Worm (Caenorhabditis elegans) whole organism, young adult: ENCODE data around the gene cysl-1.

Source experiments
- B0261.1 ChIP-seq: sonication (generic microtip); optimal IDR thresholded peaks from 2 replicates; lab custom pipeline; 2016; ENCODE audit warnings: mild to moderate bottlenecking, missing genetic modification characterization, moderate library complexity, missing compliant biosample characterization
- D2030.7 ChIP-seq: fragments of 200-800 bp; sonication (Bioruptor generic); IDR thresholded peaks from 2 replicates; pipeline ENCODE4 v1.3.6; 2022; ENCODE audit warnings: missing genetic modification reagents, missing genetic modification characterization, missing compliant biosample characterization
- F10E7.11 ChIP-seq: sonication (generic microtip); optimal IDR thresholded peaks from 2 replicates; lab custom pipeline; 2017; ENCODE audit warnings: mild to moderate bottlenecking, missing genetic modification characterization, moderate library complexity, missing compliant biosample characterization
- F23B12.7 ChIP-seq: sonication (generic microtip); optimal IDR thresholded peaks from 2 replicates; lab custom pipeline; 2017; ENCODE audit warnings: missing genetic modification characterization, mild to moderate bottlenecking, missing compliant biosample characterization, antibody characterized with exemption, moderate library complexity; ENCODE audit not compliant: insufficient read depth
- F49E8.2 ChIP-seq: sonication (generic microtip); optimal IDR thresholded peaks from 3 replicates; lab custom pipeline; 2017; ENCODE audit warnings: missing genetic modification characterization, mild to moderate bottlenecking, missing compliant biosample characterization, antibody characterized with exemption, moderate library complexity; ENCODE audit not compliant: insufficient read depth
- Y53G8AR.9 ChIP-seq: fragments of 200-800 bp; sonication (Bioruptor generic); conservative IDR thresholded peaks from 2 replicates; pipeline ENCODE4 v1.3.6; 2022; ENCODE audit warnings: missing genetic modification reagents, missing genetic modification characterization, missing compliant biosample characterization
- Y67H2A.10 ChIP-seq: fragments of 200-800 bp; sonication (Bioruptor generic); conservative IDR thresholded peaks from 2 replicates; pipeline ENCODE4 v1.3.6; 2022; ENCODE audit warnings: missing genetic modification reagents, missing genetic modification characterization, missing compliant biosample characterization
- Y79H2A.3 ChIP-seq: fragments of 200-800 bp; sonication (Bioruptor generic); conservative IDR thresholded peaks from 2 replicates; pipeline ENCODE4 v1.3.6; 2022; ENCODE audit warnings: missing genetic modification reagents, missing genetic modification characterization, missing compliant biosample characterization
- aptf-2 ChIP-seq: fragments of 200-800 bp; sonication (Bioruptor generic); conservative IDR thresholded peaks from 2 replicates; pipeline ENCODE4 v1.3.6; 2022; ENCODE audit warnings: missing genetic modification reagents, missing genetic modification characterization, missing compliant biosample characterization
- ceh-100 ChIP-seq: fragments of 200-800 bp; sonication (Bioruptor generic); IDR thresholded peaks from 2 replicates; pipeline ENCODE4 v1.3.6; 2022; ENCODE audit warnings: missing genetic modification reagents, missing genetic modification characterization, missing compliant biosample characterization
- ceh-27 ChIP-seq: fragments of 200-800 bp; sonication (Bioruptor generic); optimal IDR thresholded peaks from 2 replicates; lab custom pipeline; 2018; ENCODE audit warnings: mild to moderate bottlenecking, missing genetic modification characterization, moderate library complexity, missing compliant biosample characterization
- ceh-40 ChIP-seq: fragments of 200-800 bp; sonication (Bioruptor generic); IDR thresholded peaks from 2 replicates; pipeline ENCODE4 v1.3.6; 2022; ENCODE audit warnings: missing genetic modification characterization, missing compliant biosample characterization
- ceh-79 ChIP-seq: sonication (generic microtip); optimal IDR thresholded peaks from 2 replicates; lab custom pipeline; 2017; ENCODE audit warnings: mild to moderate bottlenecking, missing genetic modification characterization, missing compliant biosample characterization
- chd-7 ChIP-seq: sonication (generic microtip); optimal IDR thresholded peaks from 2 replicates; lab custom pipeline; 2016; ENCODE audit warnings: mild to moderate bottlenecking, missing genetic modification characterization, moderate library complexity, missing compliant biosample characterization
- dpff-1 ChIP-seq: sonication (generic microtip); optimal IDR thresholded peaks from 2 replicates; lab custom pipeline; 2017; ENCODE audit warnings: mild to moderate bottlenecking, missing genetic modification characterization, missing compliant biosample characterization
- hlh-12 ChIP-seq: sonication (generic microtip); optimal IDR thresholded peaks from 2 replicates; lab custom pipeline; 2016; ENCODE audit warnings: missing genetic modification characterization, missing compliant biosample characterization
- lir-1 ChIP-seq: fragments of 200-800 bp; sonication (Bioruptor generic); conservative IDR thresholded peaks from 2 replicates; pipeline ENCODE4 v1.3.6; 2022; ENCODE audit warnings: missing genetic modification reagents, missing genetic modification characterization, missing compliant biosample characterization
- madf-10 ChIP-seq: sonication (generic microtip); optimal IDR thresholded peaks from 2 replicates; lab custom pipeline; 2016; ENCODE audit warnings: mild to moderate bottlenecking, missing genetic modification characterization, missing compliant biosample characterization
- madf-3 ChIP-seq: fragments of 200-800 bp; sonication (Bioruptor generic); IDR thresholded peaks from 2 replicates; pipeline ENCODE4 v1.3.6; 2022; ENCODE audit warnings: missing genetic modification reagents, missing genetic modification characterization, missing compliant biosample characterization
- nhr-120 ChIP-seq: fragments of 200-800 bp; sonication (Bioruptor generic); IDR thresholded peaks from 2 replicates; pipeline ENCODE4 v1.3.6; 2022; ENCODE audit warnings: missing genetic modification characterization, missing compliant biosample characterization
- nhr-80 ChIP-seq: sonication (generic microtip); optimal IDR thresholded peaks from 2 replicates; lab custom pipeline; 2016; ENCODE audit warnings: missing genetic modification characterization, missing compliant biosample characterization
- repo-1 ChIP-seq: sonication (generic microtip); optimal IDR thresholded peaks from 2 replicates; lab custom pipeline; 2017; ENCODE audit warnings: mild to moderate bottlenecking, missing genetic modification characterization, missing compliant biosample characterization
- rpc-1 ChIP-seq, 2 experiments: fragments of 150-350 bp in 1 of 2; sonication (generic microtip) in 1 of 2; optimal IDR thresholded peaks; 2 replicates each; lab custom pipeline; 2014 to 2018; ENCODE audit warnings: missing biosample characterization in 1 of 2, missing genetic modification characterization in 1 of 2, missing genetic modification reagents in 1 of 2, missing genotype in 1 of 2
- sdz-38 ChIP-seq: sonication (generic microtip); optimal IDR thresholded peaks from 2 replicates; lab custom pipeline; 2016; ENCODE audit warnings: missing genotype, missing genetic modification characterization, missing compliant biosample characterization
- sea-2 ChIP-seq: fragments of 200-800 bp; sonication (Bioruptor generic); IDR thresholded peaks from 2 replicates; pipeline ENCODE4 v1.3.6; 2022; ENCODE audit warnings: missing genetic modification characterization, missing compliant biosample characterization
- snpc-1.1 ChIP-seq: sonication (generic microtip); optimal IDR thresholded peaks from 2 replicates; lab custom pipeline; 2017; ENCODE audit warnings: missing genetic modification characterization, mild to moderate bottlenecking, missing compliant biosample characterization, antibody characterized with exemption, moderate library complexity, missing genotype, missing genetic modification reagents; ENCODE audit not compliant: insufficient read depth
- snpc-3.4 ChIP-seq: sonication (generic microtip); optimal IDR thresholded peaks from 2 replicates; lab custom pipeline; 2017; ENCODE audit warnings: missing genetic modification characterization, mild to moderate bottlenecking, missing compliant biosample characterization, antibody characterized with exemption, moderate library complexity, missing genotype, missing genetic modification reagents
- snpc-4 ChIP-seq, 5 experiments: fragments of 150-350 bp in 1 of 5; sonication (generic microtip) in 4 of 5; optimal IDR thresholded peaks; 2 replicates each; lab custom pipeline; 2014 to 2018; ENCODE audit warnings: missing genetic modification characterization in 5 of 5, missing biosample characterization in 3 of 5, antibody characterized with exemption in 2 of 5, mild to moderate bottlenecking in 2 of 5, missing compliant biosample characterization in 2 of 5, missing genotype in 2 of 5, moderate library complexity in 2 of 5, missing genetic modification reagents in 1 of 5
- tbp1 ChIP-seq: fragments of 200-800 bp; sonication (Bioruptor generic); optimal IDR thresholded peaks from 2 replicates; lab custom pipeline; 2018; ENCODE audit warnings: mild to moderate bottlenecking, missing genetic modification characterization, missing compliant biosample characterization
- tlf-1 ChIP-seq: fragments of 200-800 bp; sonication (Bioruptor generic); optimal IDR thresholded peaks from 2 replicates; lab custom pipeline; 2018; ENCODE audit warnings: mild to moderate bottlenecking, missing genetic modification characterization, missing compliant biosample characterization
- unc-130 ChIP-seq: sonication (generic microtip); optimal IDR thresholded peaks from 2 replicates; lab custom pipeline; 2016; ENCODE audit warnings: missing genetic modification reagents, missing genetic modification characterization, missing compliant biosample characterization
- ztf-18 ChIP-seq: sonication (generic microtip); optimal IDR thresholded peaks from 2 replicates; lab custom pipeline; 2016; ENCODE audit warnings: missing genotype, mild to moderate bottlenecking, missing genetic modification characterization, missing compliant biosample characterization
- ztf-22 ChIP-seq: fragments of 200-800 bp; sonication (Bioruptor generic); optimal IDR thresholded peaks from 2 replicates; lab custom pipeline; 2018; ENCODE audit warnings: mild to moderate bottlenecking, missing genetic modification characterization, moderate library complexity, missing compliant biosample characterization
- ztf-26 ChIP-seq: sonication (generic microtip); optimal IDR thresholded peaks from 2 replicates; lab custom pipeline; 2017; ENCODE audit warnings: missing genetic modification characterization, missing compliant biosample characterization
- ztf-3 ChIP-seq: fragments of 200-800 bp; sonication (Bioruptor generic); optimal IDR thresholded peaks from 2 replicates; lab custom pipeline; 2018; ENCODE audit warnings: mild to moderate bottlenecking, missing genetic modification characterization, missing compliant biosample characterization

The cysl-1 gene

DNA sequence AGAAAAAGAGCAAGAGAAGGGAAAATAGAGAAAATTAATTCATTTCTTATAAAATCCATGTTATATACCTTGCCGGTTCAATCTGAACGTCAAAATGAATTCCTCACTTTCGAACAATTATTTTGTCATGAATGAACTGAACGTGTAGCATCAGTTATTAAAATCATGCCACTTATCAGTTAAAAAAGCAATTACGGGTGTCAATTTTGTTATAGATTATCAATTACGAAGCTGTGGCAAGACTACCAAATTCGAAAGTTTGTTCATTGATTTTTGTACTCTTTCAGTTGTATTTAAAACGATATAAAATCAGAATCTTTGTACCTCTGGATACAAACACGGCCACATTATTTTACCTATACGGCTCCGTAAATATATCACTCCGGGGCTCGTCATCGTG lies 43.0 kb upstream of the cysl-1 start:
- TF ChIP-seq nhr-80 (tag; lab: Kevin White, UChicago) (peak; percentile 61), unc-130 (GFP tag; lab: Kevin White, UChicago) (no peak)

DNA sequence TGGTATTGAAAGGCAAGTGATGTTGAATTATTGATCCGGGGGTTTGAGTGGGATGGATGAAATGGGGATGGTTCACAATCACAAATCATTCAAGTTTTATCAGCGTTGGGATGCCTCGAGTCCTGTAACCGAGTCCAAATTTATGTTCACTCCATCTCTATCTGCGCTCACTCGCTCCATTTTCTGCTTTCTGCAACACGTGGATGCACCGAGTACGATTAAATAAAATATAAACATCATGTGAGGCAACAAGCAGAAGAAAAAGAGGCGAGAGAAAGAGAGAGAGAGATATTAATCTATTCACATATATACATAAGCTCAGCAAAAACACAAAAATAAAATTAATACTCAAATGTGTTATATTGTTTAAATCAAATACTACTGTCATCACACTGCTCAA lies 38.8 kb upstream of the cysl-1 start:
- TF ChIP-seq rpc-1 (optimal IDR thresholded peaks at IDR 0.05; lab: Kevin White, UChicago) (no peak), rpc-1 (tag; optimal IDR thresholded peaks at IDR 0.05; lab: Kevin White, UChicago) (no peak), B0261.1 (tag; lab: Kevin White, UChicago) (no peak), hlh-12 (tag; lab: Kevin White, UChicago) (no peak), ztf-22 (GFP tag; lab: Kevin White, UChicago) (no peak), ceh-100 (GFP tag; lab: Robert Waterston, UW) (no peak), dpff-1 (tag; lab: Kevin White, UChicago) (no peak), snpc-3.4 (no peak), D2030.7 (no peak), madf-3 (GFP tag; lab: Robert Waterston, UW) (no peak), chd-7 (no peak), ztf-18 (tag; lab: Kevin White, UChicago) (no peak), tlf-1 (no peak), ztf-26 (tag; lab: Kevin White, UChicago) (no peak), F10E7.11 (no peak), repo-1 (tag; lab: Kevin White, UChicago) (no peak), Y53G8AR.9 (GFP tag; lab: Robert Waterston, UW) (no peak), lir-1 (GFP tag; lab: Robert Waterston, UW) (no peak), madf-10 (tag; lab: Kevin White, UChicago) (no peak), Y79H2A.3 (no peak), nhr-120 (GFP tag; lab: Robert Waterston, UW) (no peak)

DNA sequence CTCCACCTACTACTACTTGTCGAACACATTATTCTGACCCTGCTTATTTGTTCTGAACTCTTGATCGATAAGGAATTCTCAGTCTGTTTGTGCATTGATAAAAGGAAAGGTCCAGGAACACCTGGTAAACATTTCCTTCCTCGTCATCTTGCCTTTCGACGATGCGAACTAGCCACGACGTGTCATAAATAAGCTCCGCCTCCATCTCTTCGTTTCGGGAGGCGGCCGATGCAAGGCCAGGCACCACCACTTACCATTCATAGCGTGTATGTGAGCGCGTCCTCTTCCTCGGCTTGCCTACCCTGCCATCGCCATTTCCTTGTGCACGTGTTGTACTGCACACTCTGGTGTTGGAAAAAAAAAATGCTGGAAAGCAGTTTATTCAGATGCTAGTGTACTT lies 34.6 kb upstream of the cysl-1 start:
- TF ChIP-seq Y53G8AR.9 (GFP tag; lab: Robert Waterston, UW) (no peak), aptf-2 (no peak), sea-2 (GFP tag; lab: Robert Waterston, UW) (no peak), madf-3 (GFP tag; lab: Robert Waterston, UW) (no peak), snpc-4 (GFP tag; optimal IDR thresholded peaks at IDR 0.05; lab: Kevin White, UChicago) (no peak), snpc-4 (tag; optimal IDR thresholded peaks at IDR 0.05; lab: Kevin White, UChicago) (peak in 2 of 4 experiments; percentile 63 to 71), snpc-1.1 (no peak), F23B12.7 (tag; lab: Kevin White, UChicago) (no peak)

DNA sequence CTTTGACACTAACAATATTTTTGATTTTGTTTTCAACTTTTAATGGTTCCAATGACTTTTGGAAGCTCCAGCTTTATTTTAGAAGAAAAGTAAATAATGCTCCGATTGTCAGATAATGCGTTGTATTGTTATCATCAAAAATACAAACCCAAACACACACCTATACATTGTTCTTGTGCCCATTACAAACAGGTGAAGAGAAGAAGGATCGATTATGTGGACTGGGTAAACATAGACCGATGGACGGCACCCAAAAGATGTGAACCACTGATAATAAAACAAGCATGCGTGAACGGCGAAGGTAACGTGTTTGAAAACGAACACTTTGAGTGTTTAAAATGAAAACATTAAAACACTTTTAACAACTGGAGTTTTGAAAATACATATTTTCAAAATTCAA lies 32.8 kb upstream of the cysl-1 start:
- TF ChIP-seq ceh-40 (no peak), B0261.1 (tag; lab: Kevin White, UChicago) (no peak), F49E8.2 (tag; lab: Kevin White, UChicago) (no peak), ceh-79 (no peak), D2030.7 (no peak), snpc-1.1 (no peak), ceh-27 (no peak), tbp1 (no peak), ztf-3 (GFP tag; lab: Kevin White, UChicago) (no peak), sdz-38 (tag; lab: Kevin White, UChicago) (no peak), Y67H2A.10 (GFP tag; lab: Robert Waterston, UW) (no peak)
- TF ChIP-seq, all 124 proteins: peak for 0
